Worm (Caenorhabditis elegans) whole organism, young adult: ENCODE results near the gene clec-45.

Source experiments
- B0019.2 ChIP-seq: fragments of 200-800 bp; sonication (Bioruptor generic); conservative IDR thresholded peaks from 2 replicates; pipeline ENCODE4 v1.3.6; 2022; ENCODE audit warnings: missing genetic modification reagents, missing genetic modification characterization, missing compliant biosample characterization
- B0336.3 ChIP-seq: fragments of 200-800 bp; sonication (Bioruptor generic); IDR thresholded peaks from 2 replicates; pipeline ENCODE4 v1.3.6; 2022; ENCODE audit warnings: missing genetic modification characterization, missing compliant biosample characterization
- C06A6.2 ChIP-seq: fragments of 200-800 bp; sonication (Bioruptor generic); conservative IDR thresholded peaks from 2 replicates; pipeline ENCODE4 v1.3.6; 2022; ENCODE audit warnings: missing genetic modification characterization, missing compliant biosample characterization
- F22D6.2 ChIP-seq: sonication (generic microtip); optimal IDR thresholded peaks from 2 replicates; lab custom pipeline; 2016; ENCODE audit warnings: mild to moderate bottlenecking, missing genetic modification characterization, missing compliant biosample characterization
- F37B4.10 ChIP-seq: fragments of 200-800 bp; sonication (Bioruptor generic); IDR thresholded peaks from 2 replicates; pipeline ENCODE4 v1.3.6; 2022; ENCODE audit warnings: missing genetic modification characterization, missing compliant biosample characterization
- F49E8.2 ChIP-seq: sonication (generic microtip); optimal IDR thresholded peaks from 3 replicates; lab custom pipeline; 2017; ENCODE audit warnings: missing genetic modification characterization, mild to moderate bottlenecking, missing compliant biosample characterization, antibody characterized with exemption, moderate library complexity; ENCODE audit not compliant: insufficient read depth
- K11D2.4 ChIP-seq: fragments of 200-800 bp; sonication (Bioruptor generic); IDR thresholded peaks from 2 replicates; pipeline ENCODE4 v1.3.6; 2022; ENCODE audit warnings: missing genetic modification reagents, missing genetic modification characterization, missing compliant biosample characterization
- T07F8.4 ChIP-seq: sonication (generic microtip); optimal IDR thresholded peaks from 2 replicates; lab custom pipeline; 2016; ENCODE audit warnings: mild to moderate bottlenecking, missing genetic modification characterization, moderate library complexity, missing compliant biosample characterization
- T26A5.8 ChIP-seq: sonication (generic microtip); optimal IDR thresholded peaks from 2 replicates; lab custom pipeline; 2016; ENCODE audit warnings: missing genetic modification characterization, missing compliant biosample characterization
- Y53G8AR.9 ChIP-seq: fragments of 200-800 bp; sonication (Bioruptor generic); conservative IDR thresholded peaks from 2 replicates; pipeline ENCODE4 v1.3.6; 2022; ENCODE audit warnings: missing genetic modification reagents, missing genetic modification characterization, missing compliant biosample characterization
- Y79H2A.3 ChIP-seq: fragments of 200-800 bp; sonication (Bioruptor generic); conservative IDR thresholded peaks from 2 replicates; pipeline ENCODE4 v1.3.6; 2022; ENCODE audit warnings: missing genetic modification reagents, missing genetic modification characterization, missing compliant biosample characterization
- ama-1 ChIP-seq, 3 experiments: fragments of 150-350 bp in 1 of 3; sonication (generic microtip) in 2 of 3; optimal IDR thresholded peaks; 2 replicates each; lab custom pipeline; 2014 to 2018; ENCODE audit warnings: missing biosample characterization in 2 of 3, missing genetic modification characterization in 2 of 3, missing genetic modification reagents in 2 of 3
- aptf-2 ChIP-seq: fragments of 200-800 bp; sonication (Bioruptor generic); conservative IDR thresholded peaks from 2 replicates; pipeline ENCODE4 v1.3.6; 2022; ENCODE audit warnings: missing genetic modification reagents, missing genetic modification characterization, missing compliant biosample characterization
- attf-5 ChIP-seq: fragments of 200-800 bp; sonication (Bioruptor generic); optimal IDR thresholded peaks from 2 replicates; lab custom pipeline; 2018; ENCODE audit warnings: mild to moderate bottlenecking, missing genetic modification characterization, missing compliant biosample characterization
- bed-1 ChIP-seq: fragments of 200-800 bp; sonication (Bioruptor generic); IDR thresholded peaks from 2 replicates; pipeline ENCODE4 v1.3.6; 2022; ENCODE audit warnings: missing genetic modification reagents, missing genetic modification characterization, missing compliant biosample characterization
- cebp-2 ChIP-seq: fragments of 200-800 bp; sonication (Bioruptor generic); IDR thresholded peaks from 2 replicates; pipeline ENCODE4 v1.3.6; 2022; ENCODE audit warnings: missing genetic modification characterization, missing compliant biosample characterization
- ceh-27 ChIP-seq: fragments of 200-800 bp; sonication (Bioruptor generic); optimal IDR thresholded peaks from 2 replicates; lab custom pipeline; 2018; ENCODE audit warnings: mild to moderate bottlenecking, missing genetic modification characterization, moderate library complexity, missing compliant biosample characterization
- ceh-40 ChIP-seq: fragments of 200-800 bp; sonication (Bioruptor generic); IDR thresholded peaks from 2 replicates; pipeline ENCODE4 v1.3.6; 2022; ENCODE audit warnings: missing genetic modification characterization, missing compliant biosample characterization
- ceh-58 ChIP-seq: fragments of 200-800 bp; sonication (Bioruptor generic); IDR thresholded peaks from 2 replicates; pipeline ENCODE4 v1.3.6; 2022; ENCODE audit warnings: missing genetic modification characterization, missing compliant biosample characterization
- ceh-91 ChIP-seq: fragments of 200-800 bp; sonication (Bioruptor generic); IDR thresholded peaks from 2 replicates; pipeline ENCODE4 v1.3.6; 2022; ENCODE audit warnings: missing genetic modification reagents, missing genetic modification characterization, missing compliant biosample characterization
- chd-7 ChIP-seq: sonication (generic microtip); optimal IDR thresholded peaks from 2 replicates; lab custom pipeline; 2016; ENCODE audit warnings: mild to moderate bottlenecking, missing genetic modification characterization, moderate library complexity, missing compliant biosample characterization
- die-1 ChIP-seq: sonication (generic microtip); optimal IDR thresholded peaks from 2 replicates; lab custom pipeline; 2016; ENCODE audit warnings: missing genotype, mild to moderate bottlenecking, missing genetic modification characterization, missing compliant biosample characterization
- egl-44 ChIP-seq: fragments of 200-800 bp; sonication (Bioruptor generic); IDR thresholded peaks from 2 replicates; pipeline ENCODE4 v1.3.6; 2022; ENCODE audit warnings: missing genetic modification reagents, missing genetic modification characterization, missing compliant biosample characterization
- ekl-4 ChIP-seq: fragments of 200-800 bp; sonication (Bioruptor generic); IDR thresholded peaks from 2 replicates; pipeline ENCODE4 v1.3.6; 2022; ENCODE audit warnings: missing genetic modification reagents, missing genetic modification characterization, missing compliant biosample characterization
- gei-17 ChIP-seq: fragments of 200-800 bp; sonication (Bioruptor generic); optimal IDR thresholded peaks from 2 replicates; lab custom pipeline; 2018; ENCODE audit warnings: mild to moderate bottlenecking, missing genetic modification characterization, missing compliant biosample characterization
- hmg-1.2 ChIP-seq: fragments of 200-800 bp; sonication (Bioruptor generic); IDR thresholded peaks from 2 replicates; pipeline ENCODE4 v1.3.6; 2022; ENCODE audit warnings: missing genetic modification reagents, missing genetic modification characterization, missing compliant biosample characterization
- hmg-20 ChIP-seq: fragments of 200-800 bp; sonication (Bioruptor generic); IDR thresholded peaks from 2 replicates; pipeline ENCODE4 v1.3.6; 2022; ENCODE audit warnings: missing genetic modification reagents, missing genetic modification characterization, missing compliant biosample characterization
- hsf-1 ChIP-seq: fragments of 200-800 bp; sonication (Bioruptor generic); IDR thresholded peaks from 2 replicates; pipeline ENCODE4 v1.3.6; 2022; ENCODE audit warnings: missing genetic modification reagents, missing genetic modification characterization, missing compliant biosample characterization
- let-526 ChIP-seq: fragments of 200-800 bp; sonication (Bioruptor generic); IDR thresholded peaks from 2 replicates; pipeline ENCODE4 v1.3.6; 2022; ENCODE audit warnings: missing genetic modification reagents, missing genetic modification characterization, missing compliant biosample characterization
- let-607 ChIP-seq, 2 experiments: fragments of 200-800 bp in 1 of 2; sonication (Bioruptor generic) in 1 of 2; sonication (generic microtip) in 1 of 2; optimal IDR thresholded peaks; 2 replicates each; lab custom pipeline; 2016 to 2018; ENCODE audit warnings: mild to moderate bottlenecking in 2 of 2, missing compliant biosample characterization in 2 of 2, missing genetic modification characterization in 2 of 2, moderate library complexity in 2 of 2, missing genotype in 1 of 2
- lin-40 ChIP-seq: sonication (generic microtip); optimal IDR thresholded peaks from 2 replicates; lab custom pipeline; 2016; ENCODE audit warnings: missing genetic modification characterization, mild to moderate bottlenecking, missing compliant biosample characterization, missing genotype, missing genetic modification reagents
- lsy-27 ChIP-seq: sonication (generic microtip); optimal IDR thresholded peaks from 2 replicates; lab custom pipeline; 2017; ENCODE audit warnings: missing genetic modification characterization, mild to moderate bottlenecking, missing compliant biosample characterization, antibody characterized with exemption, missing genotype, borderline replicate concordance; ENCODE audit not compliant: insufficient read depth
- madf-10 ChIP-seq: sonication (generic microtip); optimal IDR thresholded peaks from 2 replicates; lab custom pipeline; 2016; ENCODE audit warnings: mild to moderate bottlenecking, missing genetic modification characterization, missing compliant biosample characterization
- madf-8 ChIP-seq: fragments of 200-800 bp; sonication (Bioruptor generic); conservative IDR thresholded peaks from 2 replicates; pipeline ENCODE4 v1.3.6; 2022; ENCODE audit warnings: missing genetic modification reagents, missing genetic modification characterization, missing compliant biosample characterization
- mel-28 ChIP-seq: sonication (generic microtip); optimal IDR thresholded peaks from 2 replicates; lab custom pipeline; 2016; ENCODE audit warnings: borderline replicate concordance, mild to moderate bottlenecking, missing genetic modification characterization, missing compliant biosample characterization
- mxl-1 ChIP-seq: sonication (generic microtip); optimal IDR thresholded peaks from 2 replicates; lab custom pipeline; 2016; ENCODE audit warnings: missing genetic modification characterization, missing compliant biosample characterization
- nhr-120 ChIP-seq: fragments of 200-800 bp; sonication (Bioruptor generic); IDR thresholded peaks from 2 replicates; pipeline ENCODE4 v1.3.6; 2022; ENCODE audit warnings: missing genetic modification characterization, missing compliant biosample characterization
- nhr-90 ChIP-seq: sonication (generic microtip); optimal IDR thresholded peaks from 2 replicates; lab custom pipeline; 2016; ENCODE audit warnings: missing genotype, mild to moderate bottlenecking, missing genetic modification characterization, missing compliant biosample characterization
- pha-4 ChIP-seq: fragments of 150-350 bp; sonication (generic microtip); optimal IDR thresholded peaks from 2 replicates; lab custom pipeline; 2014; ENCODE audit warnings: missing biosample characterization, missing genetic modification reagents, missing genetic modification characterization
- repo-1 ChIP-seq: sonication (generic microtip); optimal IDR thresholded peaks from 2 replicates; lab custom pipeline; 2017; ENCODE audit warnings: mild to moderate bottlenecking, missing genetic modification characterization, missing compliant biosample characterization
- sdz-38 ChIP-seq: sonication (generic microtip); optimal IDR thresholded peaks from 2 replicates; lab custom pipeline; 2016; ENCODE audit warnings: missing genotype, missing genetic modification characterization, missing compliant biosample characterization
- sea-2 ChIP-seq: fragments of 200-800 bp; sonication (Bioruptor generic); IDR thresholded peaks from 2 replicates; pipeline ENCODE4 v1.3.6; 2022; ENCODE audit warnings: missing genetic modification characterization, missing compliant biosample characterization
- tbp1 ChIP-seq: fragments of 200-800 bp; sonication (Bioruptor generic); optimal IDR thresholded peaks from 2 replicates; lab custom pipeline; 2018; ENCODE audit warnings: mild to moderate bottlenecking, missing genetic modification characterization, missing compliant biosample characterization
- unc-62 ChIP-seq: fragments of 150-350 bp; optimal IDR thresholded peaks from 2 replicates; lab custom pipeline; 2014; ENCODE audit warnings: missing biosample characterization, missing genetic modification reagents, missing genetic modification characterization
- ztf-28 ChIP-seq: fragments of 200-800 bp; sonication (Bioruptor generic); IDR thresholded peaks from 2 replicates; pipeline ENCODE4 v1.3.6; 2022; ENCODE audit warnings: missing genetic modification reagents, missing genetic modification characterization, missing compliant biosample characterization
- ztf-6 ChIP-seq: fragments of 200-800 bp; sonication (Bioruptor generic); IDR thresholded peaks from 2 replicates; pipeline ENCODE4 v1.3.6; 2022; ENCODE audit warnings: missing genetic modification reagents, missing genetic modification characterization, missing compliant biosample characterization

Gene clec-45

ce11 chrV:7635469-7635868 is 2.4 kb upstream of the clec-45 start, which contains the start of gene srd-29:
Gene srd-29 (plus strand): TSS chrV:7635769.
- no peak for TF ChIP-seq ama-1 (optimal IDR thresholded peaks at IDR 0.05; lab: Kevin White, UChicago)
- TF ChIP-seq ama-1 (GFP tag; optimal IDR thresholded peaks at IDR 0.05; lab: Kevin White, UChicago) = no peak
- no peak for TF ChIP-seq Y53G8AR.9 (GFP tag; lab: Robert Waterston, UW)
- TF ChIP-seq madf-10 = no peak
- no peak for TF ChIP-seq B0019.2
- no peak for TF ChIP-seq let-607 (tag; optimal IDR thresholded peaks at IDR 0.05; lab: Kevin White, UChicago)
- no peak for TF ChIP-seq B0336.3
- no peak for TF ChIP-seq hmg-1.2 (GFP tag; lab: Robert Waterston, UW)
- TF ChIP-seq T07F8.4 (tag; lab: Kevin White, UChicago) = no peak
- TF ChIP-seq F49E8.2 (tag; lab: Kevin White, UChicago) = no peak
- TF ChIP-seq K11D2.4 = no peak
- TF ChIP-seq aptf-2 (GFP tag; lab: Robert Waterston, UW) = no peak
- no peak for TF ChIP-seq ceh-91
- TF ChIP-seq ekl-4 (GFP tag; lab: Robert Waterston, UW) = no peak
- TF ChIP-seq die-1 (tag; lab: Kevin White, UChicago) = no peak
- no peak for TF ChIP-seq mxl-1

- no peak for TF ChIP-seq ceh-40 (GFP tag; lab: Robert Waterston, UW)
Measured at ce11 chrV:7639356-7639755, 1.5 kb downstream of the clec-45 start.

ce11 chrV:7639787-7640186 is 1.9 kb downstream of the clec-45 start, which contains the start of gene F07C4.10:
Gene F07C4.10 (minus strand): TSS chrV:7639887.
- no peak for TF ChIP-seq sdz-38 (tag; lab: Kevin White, UChicago)
- no peak for TF ChIP-seq ztf-28
- TF ChIP-seq madf-10 = no peak
- TF ChIP-seq mel-28 = no peak
- no peak for TF ChIP-seq egl-44 (GFP tag; lab: Robert Waterston, UW)
- TF ChIP-seq F22D6.2 = no peak
- no peak for TF ChIP-seq lsy-27 (tag; lab: Kevin White, UChicago)
- no peak for TF ChIP-seq lin-40 (tag; lab: Kevin White, UChicago)
- no peak for TF ChIP-seq ceh-58 (GFP tag; lab: Robert Waterston, UW)
- TF ChIP-seq hsf-1 (GFP tag; lab: Robert Waterston, UW) = no peak
- no peak for TF ChIP-seq F37B4.10 (GFP tag; lab: Robert Waterston, UW)
- no peak for TF ChIP-seq unc-62 (GFP tag; lab: Kevin White, UChicago)
- no peak for TF ChIP-seq attf-5
- TF ChIP-seq ztf-6 = no peak
- no peak for TF ChIP-seq T07F8.4 (tag; lab: Kevin White, UChicago)
- TF ChIP-seq madf-8 (GFP tag; lab: Robert Waterston, UW) = no peak
- no peak for TF ChIP-seq Y79H2A.3 (GFP tag; lab: Robert Waterston, UW)
- TF ChIP-seq cebp-2 (GFP tag; lab: Robert Waterston, UW) = no peak
- TF ChIP-seq ceh-27 (GFP tag; lab: Kevin White, UChicago) = no peak
- TF ChIP-seq nhr-120 (GFP tag; lab: Robert Waterston, UW) = no peak

- no peak for TF ChIP-seq ceh-40 (GFP tag; lab: Robert Waterston, UW)
- no peak for TF ChIP-seq C06A6.2 (GFP tag; lab: Robert Waterston, UW)
- no peak for TF ChIP-seq T07F8.4 (tag; lab: Kevin White, UChicago)
- no peak for TF ChIP-seq bed-1
- TF ChIP-seq chd-7 (tag; lab: Kevin White, UChicago) = no peak
- TF ChIP-seq T26A5.8 = no peak
- no peak for TF ChIP-seq madf-8 (GFP tag; lab: Robert Waterston, UW)
- no peak for TF ChIP-seq pha-4 (tag; lab: Kevin White, UChicago)
- TF ChIP-seq sea-2 (GFP tag; lab: Robert Waterston, UW) = no peak
- TF ChIP-seq nhr-90 (tag; lab: Kevin White, UChicago) = no peak
- TF ChIP-seq tbp1 (GFP tag; lab: Kevin White, UChicago) = no peak
- TF ChIP-seq repo-1 = no peak
- no peak for TF ChIP-seq hmg-20 (GFP tag; lab: Robert Waterston, UW)
- no peak for TF ChIP-seq F49E8.2 (tag; lab: Kevin White, UChicago)
- no peak for TF ChIP-seq gei-17 (GFP tag; lab: Kevin White, UChicago)
- no peak for TF ChIP-seq let-526 (GFP tag; lab: Robert Waterston, UW)
Measured at ce11 chrV:7641718-7642117, 3.8 kb downstream of the clec-45 start.
